Fruit fly (Drosophila melanogaster): ENCODE measurements around the gene CG2218.

DNA sequence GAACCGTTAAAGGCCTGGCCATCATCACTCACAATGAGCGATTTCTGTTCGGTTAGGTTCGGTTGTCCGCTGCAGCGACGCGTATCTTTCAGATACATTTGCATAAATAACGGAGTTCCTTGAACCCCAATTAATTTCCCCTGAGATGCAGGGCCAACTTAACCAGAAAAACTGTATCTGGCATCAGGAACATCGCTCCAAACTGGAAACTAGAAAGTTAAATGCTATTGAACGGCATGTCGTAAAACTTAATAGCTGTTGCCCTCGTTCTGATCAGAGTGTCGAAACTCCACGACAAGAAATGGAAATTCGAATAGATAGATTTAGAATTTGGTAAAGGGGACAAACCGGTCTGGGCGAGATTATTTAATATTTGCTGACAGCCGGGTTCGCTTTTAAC lies 44.3 kb upstream of the CG2218 start:
- TF ChIP-seq corto (GFP tag; optimal IDR thresholded peaks at IDR 0.05) (no peak), CG7786 (GFP tag; optimal IDR thresholded peaks at IDR 0.05) (no peak), caup (GFP tag; optimal IDR thresholded peaks at IDR 0.05; ENCODE audit: severe bottlenecking) (no peak), CG11093 (GFP tag; IDR thresholded peaks at IDR 0.05) (no peak), Hsf (GFP tag; optimal IDR thresholded peaks at IDR 0.05) (no peak), Opbp (GFP tag; IDR thresholded peaks at IDR 0.05; ENCODE audit: partially characterized antibody) (no peak), Ssrp (tag; optimal IDR thresholded peaks at IDR 0.05) (no peak), CG11085 (GFP tag; IDR thresholded peaks at IDR 0.05) (no peak), br (optimal IDR thresholded peaks at IDR 0.05) (no peak), CG5180 (GFP tag; optimal IDR thresholded peaks at IDR 0.05) (no peak), ranshi (GFP tag; IDR thresholded peaks at IDR 0.05) (no peak)
